Fruit fly (Drosophila melanogaster) Kc167 (cell line): ENCODE results near the gene CG12194.

Experiments used
- h ChIP-seq: fragments of >200 bp; optimal IDR thresholded peaks from 3 replicates; lab custom pipeline; 2018; ENCODE audit warnings: missing external identifiers
- insv ChIP-seq: fragments of >200 bp; optimal IDR thresholded peaks from 3 replicates; lab custom pipeline; 2018; ENCODE audit warnings: missing external identifiers
- psq ChIP-seq: fragments of >200 bp; optimal IDR thresholded peaks from 2 replicates; lab custom pipeline; 2017; ENCODE audit warnings: missing external identifiers
- ttk ChIP-seq: sonication (Bioruptor generic); optimal IDR thresholded peaks from 2 replicates; lab custom pipeline; 2017; ENCODE audit warnings: missing external identifiers

- TF ChIP-seq ttk (no peak), psq (no peak), h (lab: Kevin White, UChicago) (no peak), insv (no peak)
These were observed 2.0 kb upstream of the CG12194 start for dm6 chr2L:4836193-4836592.
